Worm (Caenorhabditis elegans) whole organism, L3 larva: Measurements from ENCODE around the gene R03D7.15.

Experiments used
- ceh-82 ChIP-seq: fragments of 150-350 bp; optimal IDR thresholded peaks from 2 replicates; lab custom pipeline; 2014; ENCODE audit warnings: missing biosample characterization, missing genetic modification characterization
- elt-3 ChIP-seq, 3 experiments: fragments of 150-350 bp in 1 of 3; sonication (generic microtip) in 2 of 3; optimal IDR thresholded peaks; 2 replicates in 2 of 3; 4 replicates in 1 of 3; lab custom pipeline; 2014 to 2017; ENCODE audit warnings: missing biosample characterization in 3 of 3, missing genetic modification characterization in 3 of 3
- eor-1 ChIP-seq, 2 experiments: fragments of 150-350 bp; optimal IDR thresholded peaks; 2 replicates each; lab custom pipeline; 2014 to 2018; ENCODE audit warnings: missing biosample characterization in 2 of 2, missing genetic modification characterization in 2 of 2
- fkh-2 ChIP-seq: fragments of 150-350 bp; optimal IDR thresholded peaks from 2 replicates; lab custom pipeline; 2014; ENCODE audit warnings: missing biosample characterization, missing genetic modification reagents, missing genetic modification characterization
- lin-39 ChIP-seq: fragments of 150-350 bp; optimal IDR thresholded peaks from 2 replicates; lab custom pipeline; 2018; ENCODE audit warnings: missing biosample characterization, missing genetic modification reagents, missing genetic modification characterization
- nfya-1 ChIP-seq: sonication (generic microtip); optimal IDR thresholded peaks from 2 replicates; lab custom pipeline; 2017; ENCODE audit warnings: missing genetic modification characterization, mild to moderate bottlenecking, missing compliant biosample characterization, antibody characterized with exemption, moderate library complexity; ENCODE audit not compliant: insufficient read depth
- snpc-4 ChIP-seq: fragments of 150-350 bp; optimal IDR thresholded peaks from 2 replicates; lab custom pipeline; 2014; ENCODE audit warnings: missing biosample characterization, missing genetic modification characterization
- zag-1 ChIP-seq: fragments of 150-350 bp; optimal IDR thresholded peaks from 2 replicates; lab custom pipeline; 2014; ENCODE audit warnings: missing biosample characterization, missing genetic modification characterization
- ztf-4 ChIP-seq: fragments of 150-350 bp; optimal IDR thresholded peaks from 2 replicates; lab custom pipeline; 2014; ENCODE audit warnings: missing biosample characterization, missing genetic modification characterization

- TF ChIP-seq elt-3 (tag; optimal IDR thresholded peaks at IDR 0.05; lab: Kevin White, UChicago) (no peak), lin-39 (tag; lab: Kevin White, UChicago) (no peak), zag-1 (tag; lab: Kevin White, UChicago) (no peak), nfya-1 (tag; lab: Kevin White, UChicago) (no peak), ceh-82 (tag; lab: Kevin White, UChicago) (no peak), snpc-4 (tag; lab: Kevin White, UChicago) (no peak), ztf-4 (tag; lab: Kevin White, UChicago) (no peak), eor-1 (tag; optimal IDR thresholded peaks at IDR 0.05; lab: Kevin White, UChicago) (no peak), fkh-2 (no peak)
These were observed 31.8 kb upstream of the R03D7.15 start, which contains the start of gene sra-11 for ce11 chrII:10910219-10910618.
